Fruit fly (Drosophila melanogaster) whole organism, prepupa: ENCODE measurements around the gene CG32221.

ENCODE experiments used
- Blimp-1 ChIP-seq: fragments of 200-800 bp; sonication (Bioruptor generic); optimal IDR thresholded peaks from 3 replicates; lab custom pipeline; 2017; ENCODE audit warnings: missing biosample characterization, missing genetic modification characterization, mild to moderate bottlenecking, moderate library complexity, missing genetic modification reagents
- CG10631 ChIP-seq: fragments of 200-800 bp; sonication (Bioruptor generic); optimal IDR thresholded peaks from 2 replicates; lab custom pipeline; 2016; ENCODE audit warnings: missing biosample characterization, missing genetic modification characterization
- CG10669 ChIP-seq: fragments of 200-800 bp; sonication (Bioruptor generic); optimal IDR thresholded peaks from 3 replicates; lab custom pipeline; 2018; ENCODE audit warnings: missing biosample characterization, mild to moderate bottlenecking, missing genetic modification characterization, moderate library complexity
- CG11294 ChIP-seq: fragments of 200-800 bp; sonication (Bioruptor generic); IDR thresholded peaks from 2 replicates; pipeline ENCODE4 v1.3.6; 2022; ENCODE audit warnings: missing biosample characterization, missing genetic modification characterization
- CG11762 ChIP-seq: fragments of 200-800 bp; sonication (Bioruptor generic); optimal IDR thresholded peaks from 3 replicates; lab custom pipeline; 2016; ENCODE audit warnings: missing biosample characterization, missing genetic modification characterization; ENCODE audit not compliant: insufficient read depth
- CG15336 ChIP-seq: fragments of 200-800 bp; sonication (Bioruptor generic); IDR thresholded peaks from 2 replicates; pipeline ENCODE4 v1.3.6; 2022; ENCODE audit warnings: missing biosample characterization, missing genetic modification characterization
- CG1621 ChIP-seq: fragments of 200-800 bp; sonication (Bioruptor generic); optimal IDR thresholded peaks from 3 replicates; lab custom pipeline; 2018; ENCODE audit warnings: missing biosample characterization, mild to moderate bottlenecking, missing genetic modification characterization
- CG16779 ChIP-seq: fragments of 200-800 bp; sonication (Bioruptor generic); optimal IDR thresholded peaks from 3 replicates; lab custom pipeline; 2017; ENCODE audit warnings: missing biosample characterization, mild to moderate bottlenecking, missing genetic modification characterization
- CG3032 ChIP-seq: fragments of 200-800 bp; optimal IDR thresholded peaks from 2 replicates; lab custom pipeline; 2019; ENCODE audit warnings: missing biosample characterization, mild to moderate bottlenecking, missing genetic modification characterization, moderate library complexity
- CG32006 ChIP-seq: fragments of 200-800 bp; sonication (Bioruptor generic); optimal IDR thresholded peaks from 3 replicates; lab custom pipeline; 2017; ENCODE audit warnings: missing biosample characterization, mild to moderate bottlenecking, missing genetic modification characterization
- CG3919 ChIP-seq: fragments of 200-800 bp; sonication (Bioruptor generic); optimal IDR thresholded peaks from 3 replicates; lab custom pipeline; 2016; ENCODE audit warnings: missing biosample characterization, missing genetic modification characterization
- CG4318 ChIP-seq: fragments of 200-800 bp; sonication (Bioruptor generic); optimal IDR thresholded peaks from 3 replicates; lab custom pipeline; 2017; ENCODE audit warnings: missing biosample characterization, mild to moderate bottlenecking, missing genetic modification characterization
- CG6163 ChIP-seq: fragments of 200-800 bp; sonication (Bioruptor generic); IDR thresholded peaks from 3 replicates; pipeline ENCODE4 v1.3.6; 2022; ENCODE audit warnings: missing biosample characterization, missing genetic modification characterization
- CG6792 ChIP-seq: fragments of 200-800 bp; sonication (Bioruptor generic); optimal IDR thresholded peaks from 3 replicates; lab custom pipeline; 2016; ENCODE audit warnings: missing biosample characterization, missing genetic modification characterization
- CG6808 ChIP-seq: fragments of 200-800 bp; sonication (Bioruptor generic); optimal IDR thresholded peaks from 3 replicates; lab custom pipeline; 2017; ENCODE audit warnings: missing biosample characterization, missing genetic modification characterization, mild to moderate bottlenecking, moderate library complexity, missing genetic modification reagents
- CG6854 ChIP-seq: fragments of 200-800 bp; sonication (Bioruptor generic); optimal IDR thresholded peaks from 2 replicates; lab custom pipeline; 2017; ENCODE audit warnings: missing biosample characterization, mild to moderate bottlenecking, missing genetic modification characterization
- CG7368 ChIP-seq: fragments of 200-800 bp; sonication (Bioruptor generic); optimal IDR thresholded peaks from 3 replicates; lab custom pipeline; 2016; ENCODE audit warnings: missing biosample characterization, missing genetic modification characterization
- CG8632 ChIP-seq: fragments of 200-800 bp; sonication (Bioruptor generic); optimal IDR thresholded peaks from 3 replicates; lab custom pipeline; 2016; ENCODE audit warnings: missing biosample characterization, missing genetic modification characterization
- CG9139 ChIP-seq: fragments of 200-800 bp; sonication (Bioruptor generic); optimal IDR thresholded peaks from 3 replicates; lab custom pipeline; 2017; ENCODE audit warnings: missing biosample characterization, mild to moderate bottlenecking, missing genetic modification characterization
- Eip75B ChIP-seq: fragments of 200-800 bp; sonication (Bioruptor generic); optimal IDR thresholded peaks from 3 replicates; lab custom pipeline; 2016; ENCODE audit warnings: missing biosample characterization, missing genetic modification characterization
- Eip78C ChIP-seq: fragments of 200-800 bp; sonication (Bioruptor generic); peaks from one replicate; lab custom pipeline; 2016; ENCODE audit warnings: missing biosample characterization, missing genetic modification characterization
- Eip93F ChIP-seq: fragments of 200-800 bp; sonication (Bioruptor generic); optimal IDR thresholded peaks from 2 replicates; lab custom pipeline; 2016; ENCODE audit warnings: missing biosample characterization, mild to moderate bottlenecking, missing genetic modification characterization
- Ets21C ChIP-seq: fragments of 200-800 bp; sonication (Bioruptor generic); optimal IDR thresholded peaks from 3 replicates; lab custom pipeline; 2016; ENCODE audit warnings: missing biosample characterization, missing genetic modification characterization
- Hr38 ChIP-seq: sonication (Bioruptor generic); optimal IDR thresholded peaks from 2 replicates; lab custom pipeline; 2016; ENCODE audit warnings: missing biosample characterization, missing genetic modification characterization
- Hr39 ChIP-seq: fragments of 200-800 bp; sonication (Bioruptor generic); optimal IDR thresholded peaks from 2 replicates; lab custom pipeline; 2016; ENCODE audit warnings: missing biosample characterization, missing genetic modification characterization
- Lpt ChIP-seq: fragments of 200-800 bp; sonication (Bioruptor generic); optimal IDR thresholded peaks from 3 replicates; lab custom pipeline; 2016; ENCODE audit warnings: missing biosample characterization, missing genetic modification characterization
- Met ChIP-seq: fragments of 200-800 bp; sonication (Bioruptor generic); optimal IDR thresholded peaks from 3 replicates; lab custom pipeline; 2016; ENCODE audit warnings: missing biosample characterization, missing genetic modification characterization
- OdsH ChIP-seq: fragments of 200-800 bp; sonication (Bioruptor generic); optimal IDR thresholded peaks from 3 replicates; lab custom pipeline; 2016; ENCODE audit warnings: missing biosample characterization, missing genetic modification characterization
- Sox14 ChIP-seq: fragments of 200-800 bp; sonication (Bioruptor generic); optimal IDR thresholded peaks from 3 replicates; lab custom pipeline; 2016; ENCODE audit warnings: missing biosample characterization, missing genetic modification characterization
- Sox15 ChIP-seq: fragments of 200-800 bp; sonication (Bioruptor generic); optimal IDR thresholded peaks from 3 replicates; lab custom pipeline; 2016; ENCODE audit warnings: missing biosample characterization, missing genetic modification characterization
- dsx ChIP-seq: fragments of 200-800 bp; optimal IDR thresholded peaks from 3 replicates; lab custom pipeline; 2019; ENCODE audit warnings: missing biosample characterization, mild to moderate bottlenecking, missing genetic modification characterization, moderate library complexity; ENCODE audit not compliant: poor library complexity, severe bottlenecking
- fd59A ChIP-seq: fragments of 200-800 bp; sonication (Bioruptor generic); optimal IDR thresholded peaks from 2 replicates; lab custom pipeline; 2017; ENCODE audit warnings: missing biosample characterization, mild to moderate bottlenecking, missing genetic modification characterization, missing genetic modification reagents
- fd85E ChIP-seq: fragments of 200-800 bp; sonication (Bioruptor generic); optimal IDR thresholded peaks from 3 replicates; lab custom pipeline; 2016; ENCODE audit warnings: missing biosample characterization, missing genetic modification characterization
- fkh ChIP-seq: fragments of 200-800 bp; sonication (Bioruptor generic); optimal IDR thresholded peaks from 3 replicates; lab custom pipeline; 2017; ENCODE audit warnings: missing biosample characterization, mild to moderate bottlenecking, missing genetic modification characterization, moderate library complexity
- lz ChIP-seq: fragments of 200-800 bp; sonication (Bioruptor generic); optimal IDR thresholded peaks from 3 replicates; lab custom pipeline; 2016; ENCODE audit warnings: missing biosample characterization, missing genetic modification characterization
- net ChIP-seq: fragments of 200-800 bp; sonication (Bioruptor generic); optimal IDR thresholded peaks from 3 replicates; lab custom pipeline; 2016; ENCODE audit warnings: missing biosample characterization, missing genetic modification characterization
- pdm3 ChIP-seq: fragments of 200-800 bp; sonication (Bioruptor generic); optimal IDR thresholded peaks from 3 replicates; lab custom pipeline; 2016; ENCODE audit warnings: missing biosample characterization, missing genetic modification characterization
- salr ChIP-seq, 2 experiments: fragments of 200-800 bp; sonication (Bioruptor generic); optimal IDR thresholded peaks; 3 replicates each; lab custom pipeline; 2016 to 2018; ENCODE audit warnings: missing biosample characterization in 2 of 2, missing genetic modification characterization in 2 of 2, mild to moderate bottlenecking in 1 of 2
- ss ChIP-seq, 2 experiments: fragments of 200-800 bp; sonication (Bioruptor generic); optimal IDR thresholded peaks; 2 replicates in 1 of 2; 3 replicates in 1 of 2; lab custom pipeline; 2017 to 2018; ENCODE audit warnings: mild to moderate bottlenecking in 2 of 2, missing biosample characterization in 2 of 2, missing genetic modification characterization in 2 of 2, moderate library complexity in 1 of 2
- svp ChIP-seq: fragments of 200-800 bp; sonication (Bioruptor generic); peaks from one replicate; lab custom pipeline; 2016; ENCODE audit warnings: missing biosample characterization, missing genetic modification characterization
- topi ChIP-seq: fragments of 200-800 bp; sonication (Bioruptor generic); optimal IDR thresholded peaks from 3 replicates; lab custom pipeline; 2016; ENCODE audit warnings: missing biosample characterization, missing genetic modification characterization
- vri ChIP-seq: fragments of 200-800 bp; sonication (Bioruptor generic); optimal IDR thresholded peaks from 3 replicates; lab custom pipeline; 2016; ENCODE audit warnings: missing biosample characterization, mild to moderate bottlenecking, missing genetic modification characterization

The CG32221 gene

DNA sequence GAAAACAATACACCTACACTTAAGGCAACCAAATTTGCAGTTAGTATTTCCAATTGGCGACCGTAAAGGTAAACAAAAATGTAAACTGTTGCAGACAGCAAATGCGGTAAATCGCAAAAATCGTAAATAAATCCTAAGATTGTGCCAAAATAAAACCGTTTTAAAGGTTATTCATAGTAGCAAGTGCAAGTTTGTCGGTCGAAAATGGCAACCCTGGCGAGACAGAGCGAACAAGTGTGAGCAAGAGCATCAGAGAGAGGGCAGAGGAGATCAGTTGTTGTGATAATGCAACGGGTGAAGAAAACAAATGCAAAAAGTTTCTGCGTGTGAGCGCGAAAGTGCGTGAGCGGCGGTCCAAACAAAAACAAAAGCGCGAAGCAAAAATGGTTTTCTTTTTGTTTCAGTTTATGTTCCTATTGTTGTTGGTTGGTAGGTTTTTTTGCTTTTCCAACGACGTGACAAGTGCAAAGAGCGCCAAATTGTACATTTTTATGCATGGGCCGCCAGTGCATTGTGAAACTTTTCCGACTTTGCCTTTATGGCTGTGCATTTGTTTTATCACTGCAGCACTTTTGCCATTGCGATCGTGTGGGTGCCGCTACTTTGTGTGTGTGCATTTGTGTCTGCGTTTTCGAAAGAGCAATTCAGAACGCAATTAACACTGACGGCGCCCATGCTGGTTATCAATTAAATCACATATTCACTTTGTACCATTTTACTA lies 41.6 kb upstream of the CG32221 start (continued):
- TF ChIP-seq CG6163 (GFP tag; lab: Robert Waterston, UW) (peak; percentile 70; the same call in 2 of the 3 replicates), CG9139 (GFP tag; lab: Kevin White, UChicago) (peak; percentile 1), CG6808 (GFP tag; lab: Kevin White, UChicago) (peak; percentile 72), dsx (GFP tag; lab: Kevin White, UChicago) (no peak), CG4318 (GFP tag; lab: Kevin White, UChicago) (no peak), Ets21C (GFP tag; lab: Kevin White, UChicago) (no peak), CG32006 (peak; percentile 48)

DNA sequence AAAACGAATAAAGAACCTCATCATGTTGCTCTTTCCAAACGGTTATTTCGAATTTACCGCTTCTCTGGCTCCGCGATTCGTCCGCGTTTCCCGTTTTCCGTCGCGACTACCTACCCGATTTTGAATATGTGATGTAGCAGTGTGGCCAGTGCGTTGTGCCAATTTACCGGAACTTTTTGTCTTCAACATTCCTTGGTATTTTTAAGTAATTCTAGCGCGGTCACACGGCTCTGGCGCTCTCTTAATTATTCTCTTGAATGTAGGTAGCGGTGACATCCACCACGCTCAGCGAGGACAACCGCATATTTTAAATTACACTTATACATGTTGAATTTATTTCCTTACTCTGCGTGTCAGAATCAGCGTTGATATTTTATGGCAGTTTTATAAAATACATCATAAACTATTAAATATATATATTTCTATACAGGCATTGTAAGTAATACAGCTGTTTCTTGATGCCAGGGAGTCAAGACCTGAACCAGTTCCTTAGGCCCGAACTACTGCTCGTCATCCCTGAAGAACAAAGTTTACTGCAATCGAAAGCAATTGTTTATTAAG lies 41.0 kb upstream of the CG32221 start, which contains the start of the genes CG42637, Gyc76C and SREBP:
Gene CG42637, minus strand, starts transcription at position 132 of the 561 bp plus-strand sequence.
Gene Gyc76C, minus strand, starts transcription at position 132 of the 561 bp plus-strand sequence.
Gene SREBP, plus strand, starts transcription at position 498 of the 561 bp plus-strand sequence.
- peak; percentile 50 for TF ChIP-seq Eip93F (GFP tag; lab: Kevin White, UChicago)
- TF ChIP-seq CG6163 (GFP tag; lab: Robert Waterston, UW) = peak; percentile 48; the same call in 2 of the 3 replicates
- peak; percentile 12 for TF ChIP-seq dsx (GFP tag; lab: Kevin White, UChicago)
- TF ChIP-seq fkh (GFP tag; lab: Kevin White, UChicago) = no peak
- peak; percentile 92 for TF ChIP-seq CG1621 (tag; lab: Kevin White, UChicago)
- no peak for TF ChIP-seq Lpt (GFP tag; lab: Kevin White, UChicago)
- TF ChIP-seq Eip78C = peak; percentile 74
- TF ChIP-seq vri (GFP tag; lab: Kevin White, UChicago) = no peak
- TF ChIP-seq CG3919 (GFP tag; lab: Kevin White, UChicago) = peak; percentile 10

- peak; percentile 64 for TF ChIP-seq Eip93F (GFP tag; lab: Kevin White, UChicago)
- TF ChIP-seq salr (GFP tag; optimal IDR thresholded peaks at IDR 0.05; lab: Kevin White, UChicago) = peak; percentile 56 to 97
- TF ChIP-seq Lpt (GFP tag; lab: Kevin White, UChicago) = peak; percentile 85
- TF ChIP-seq CG11294 (GFP tag; lab: Robert Waterston, UW) = peak; percentile 64
- TF ChIP-seq dsx (GFP tag; lab: Kevin White, UChicago) = peak; percentile 81
- peak; percentile 90 for TF ChIP-seq CG10669
- TF ChIP-seq OdsH (GFP tag; lab: Kevin White, UChicago) = peak; percentile 89
- peak; percentile 72 for TF ChIP-seq CG1621 (tag; lab: Kevin White, UChicago)
- TF ChIP-seq svp = peak; percentile 94
- TF ChIP-seq lz = peak; percentile 90
- TF ChIP-seq CG8632 (GFP tag; lab: Kevin White, UChicago) = peak; percentile 89
- TF ChIP-seq CG7368 (GFP tag; lab: Kevin White, UChicago) = peak; percentile 64
- TF ChIP-seq CG32006 = peak; percentile 96
- no peak for TF ChIP-seq Hr38
- TF ChIP-seq fd85E = peak; percentile 71
- peak; percentile 83 for TF ChIP-seq Eip75B (GFP tag; lab: Kevin White, UChicago)
- TF ChIP-seq Sox15 = peak; percentile 77
- peak; percentile 93 for TF ChIP-seq CG6808 (GFP tag; lab: Kevin White, UChicago)
- TF ChIP-seq net = peak; percentile 95
- TF ChIP-seq Met (GFP tag; lab: Kevin White, UChicago) = peak; percentile 91
- TF ChIP-seq ss (GFP tag; optimal IDR thresholded peaks at IDR 0.05; lab: Kevin White, UChicago) = peak; percentile 87 to 96
- peak; percentile 90 for TF ChIP-seq CG6792 (GFP tag; lab: Kevin White, UChicago)
- TF ChIP-seq CG10631 (GFP tag; lab: Kevin White, UChicago) = peak; percentile 83
- peak; percentile 63 for TF ChIP-seq Blimp-1 (GFP tag; lab: Kevin White, UChicago)
- TF ChIP-seq Sox14 (GFP tag; lab: Kevin White, UChicago) = peak; percentile 93
- TF ChIP-seq Hr39 (GFP tag; lab: Kevin White, UChicago) = peak; percentile 86
- TF ChIP-seq pdm3 (GFP tag; lab: Kevin White, UChicago) = peak; percentile 90
- TF ChIP-seq fd59A (GFP tag; lab: Kevin White, UChicago) = peak; percentile 87
- peak; percentile 83 for TF ChIP-seq CG15336 (GFP tag; lab: Robert Waterston, UW)
- no peak for TF ChIP-seq fkh (GFP tag; lab: Kevin White, UChicago)
- peak; percentile 59 for TF ChIP-seq CG6854
- peak; percentile 84 for TF ChIP-seq CG16779 (tag; lab: Kevin White, UChicago)
- peak; percentile 90 for TF ChIP-seq topi (GFP tag; lab: Kevin White, UChicago)
- TF ChIP-seq CG11762 (GFP tag; lab: Kevin White, UChicago) = peak; percentile 89
- TF ChIP-seq CG3032 (tag; lab: Kevin White, UChicago) = peak; percentile 83
These were observed 40.2 kb upstream of the CG32221 start for dm6 chr3L:19794203-19794802.
